Fruit fly (Drosophila melanogaster) Kc167 (cell line): Measurements from ENCODE around the gene CG11498.

Experiments used
- Myc ChIP-seq: fragments of >200 bp; optimal IDR thresholded peaks from 2 replicates; lab custom pipeline; 2017; ENCODE audit warnings: missing external identifiers
- Sin3A ChIP-seq: fragments of >200 bp; optimal IDR thresholded peaks from 2 replicates; lab custom pipeline; 2018; ENCODE audit warnings: missing external identifiers
- h ChIP-seq: fragments of >200 bp; optimal IDR thresholded peaks from 3 replicates; lab custom pipeline; 2018; ENCODE audit warnings: missing external identifiers
- insv ChIP-seq: fragments of >200 bp; optimal IDR thresholded peaks from 3 replicates; lab custom pipeline; 2018; ENCODE audit warnings: missing external identifiers
- psq ChIP-seq: fragments of >200 bp; optimal IDR thresholded peaks from 2 replicates; lab custom pipeline; 2017; ENCODE audit warnings: missing external identifiers
- ttk ChIP-seq: sonication (Bioruptor generic); optimal IDR thresholded peaks from 2 replicates; lab custom pipeline; 2017; ENCODE audit warnings: missing external identifiers

DNA sequence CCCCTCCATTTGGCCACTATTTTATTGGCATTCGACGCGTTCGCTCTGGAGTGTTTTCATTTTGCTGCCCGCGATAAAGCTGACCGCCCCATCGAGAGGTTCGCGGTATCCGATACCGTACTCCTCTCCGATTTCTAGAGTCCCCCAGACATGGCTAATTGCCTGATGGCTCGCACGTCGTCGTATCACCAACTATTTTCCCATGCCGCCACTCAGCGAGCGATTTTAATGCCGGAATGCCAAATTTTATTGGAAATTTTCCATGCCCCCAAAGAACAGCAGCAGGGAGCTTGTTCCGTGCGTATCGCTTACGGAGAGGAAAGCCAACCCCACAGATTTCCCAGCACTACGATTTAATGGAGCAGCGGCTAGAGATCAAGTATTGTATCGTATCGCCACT is 40.8 kb upstream of the CG11498 start:
- no peak for TF ChIP-seq h (lab: Kevin White, UChicago)
- TF ChIP-seq ttk (lab: Kevin White, UChicago) = no peak
- no peak for TF ChIP-seq psq (lab: Kevin White, UChicago)
- no peak for TF ChIP-seq Sin3A (lab: Kevin White, UChicago)
- TF ChIP-seq insv (lab: Kevin White, UChicago) = no peak
- TF ChIP-seq Myc (lab: Kevin White, UChicago) = no peak
